Worm (Caenorhabditis elegans) whole organism, L4/young adult: Measurements from ENCODE around the gene clec-150.

Source experiments
- W03F9.2 ChIP-seq: fragments of 150-350 bp; optimal IDR thresholded peaks from 2 replicates; lab custom pipeline; 2014; ENCODE audit warnings: missing biosample characterization, missing genetic modification characterization
- dao-5 ChIP-seq: sonication (generic microtip); optimal IDR thresholded peaks from 2 replicates; lab custom pipeline; 2016; ENCODE audit warnings: missing genotype, missing genetic modification characterization, moderate library complexity, missing compliant biosample characterization
- him-1 ChIP-seq: sonication (generic microtip); optimal IDR thresholded peaks from 2 replicates; lab custom pipeline; 2016; ENCODE audit warnings: missing genotype, missing genetic modification reagents, missing genetic modification characterization, missing compliant biosample characterization

- no peak for TF ChIP-seq W03F9.2 (tag; lab: Kevin White, UChicago)
- no peak for TF ChIP-seq him-1 (tag; lab: Kevin White, UChicago)
- no peak for TF ChIP-seq dao-5
These were observed 12.9 kb upstream of the clec-150 start for ce11 chrIII:989558-989957.
